In genomic region chr3L:15566484-15566955, dm6 we compare ENCODE assay signal across 4 fruit fly cellular contexts.
TF ChIP-seq lines count a peak whose summit lies in the region.

No protein-coding gene starts in this region.

TF ChIP-seq in whole organism, adult, 20 proteins besides CTCF, POLR2A, EP300 and RAD21 (continued from another document):
- TF ChIP-seq CG33017 (tag; optimal IDR thresholded peaks at IDR 0.05; lab: Kevin White, UChicago) (peak; percentile 87), pad (GFP tag; optimal IDR thresholded peaks at IDR 0.05; lab: Kevin White, UChicago) (peak; percentile 37)
TF ChIP-seq in whole organism, adult: peak in this region for 14.

TF ChIP-seq in whole organism, embryonic, 481 proteins besides CTCF, POLR2A, EP300 and RAD21 (continued from another document and continues in another):
- TF ChIP-seq sens-2 (GFP tag; IDR thresholded peaks at IDR 0.05; lab: Robert Waterston, UW): no peak
- TF ChIP-seq shn (GFP tag; optimal IDR thresholded peaks at IDR 0.05; lab: Kevin White, UChicago): no peak
- no peak for TF ChIP-seq CG8478 (optimal IDR thresholded peaks at IDR 0.05; lab: Kevin White, UChicago)
- TF ChIP-seq CG15011 (GFP tag; optimal IDR thresholded peaks at IDR 0.05; lab: Kevin White, UChicago): peak; percentile 74
- TF ChIP-seq Sry-δ (GFP tag; optimal IDR thresholded peaks at IDR 0.05; lab: Kevin White, UChicago): no peak
- no peak for TF ChIP-seq CG14667 (GFP tag; IDR thresholded peaks at IDR 0.05; lab: Robert Waterston, UW)
- TF ChIP-seq CG6791 (GFP tag; IDR thresholded peaks at IDR 0.05; lab: Robert Waterston, UW; ENCODE audit: partially characterized antibody): peak; percentile 38
- TF ChIP-seq Ets65A (GFP tag; lab: Kevin White, UChicago): peak; percentile 29
- TF ChIP-seq ERR (GFP tag; optimal IDR thresholded peaks at IDR 0.05; lab: Kevin White, UChicago): peak; percentile 7
- peak; percentile 62 for TF ChIP-seq Meics (GFP tag; optimal IDR thresholded peaks at IDR 0.05; lab: Kevin White, UChicago)
- TF ChIP-seq ftz-f1 (GFP tag; optimal IDR thresholded peaks at IDR 0.05; lab: Kevin White, UChicago): peak; percentile 62
- TF ChIP-seq Hmr (GFP tag; optimal IDR thresholded peaks at IDR 0.05; lab: Kevin White, UChicago): peak; percentile 91
- no peak for TF ChIP-seq CG12155 (GFP tag; optimal IDR thresholded peaks at IDR 0.05; lab: Kevin White, UChicago)
- TF ChIP-seq kah (GFP tag; optimal IDR thresholded peaks at IDR 0.05; lab: Kevin White, UChicago): peak; percentile 70
- TF ChIP-seq PHDP (tag; optimal IDR thresholded peaks at IDR 0.05; lab: Kevin White, UChicago): peak; percentile 75
- TF ChIP-seq CG10274 (GFP tag; optimal IDR thresholded peaks at IDR 0.05; lab: Kevin White, UChicago): peak; percentile 45
- no peak for TF ChIP-seq CG30403 (GFP tag; optimal IDR thresholded peaks at IDR 0.05; lab: Kevin White, UChicago)
- peak; percentile 78 for TF ChIP-seq CG12219 (GFP tag; optimal IDR thresholded peaks at IDR 0.05; lab: Kevin White, UChicago)
- TF ChIP-seq pzg (GFP tag; optimal IDR thresholded peaks at IDR 0.05; lab: Kevin White, UChicago): no peak
- TF ChIP-seq Bteb2 (GFP tag; optimal IDR thresholded peaks at IDR 0.05; lab: Kevin White, UChicago): peak; percentile 8
- TF ChIP-seq CG34224 (GFP tag; IDR thresholded peaks at IDR 0.05; lab: Robert Waterston, UW; ENCODE audit: partially characterized antibody): no peak; the same call in 2 of the 3 replicates
- TF ChIP-seq CG13424 (tag; optimal IDR thresholded peaks at IDR 0.05; lab: Kevin White, UChicago): peak; percentile 64
- no peak for TF ChIP-seq pita (GFP tag; optimal IDR thresholded peaks at IDR 0.05; lab: Kevin White, UChicago)
- no peak for TF ChIP-seq h (optimal IDR thresholded peaks at IDR 0.05; lab: Kevin White, UChicago)
- no peak for TF ChIP-seq gem (tag; optimal IDR thresholded peaks at IDR 0.05; lab: Kevin White, UChicago)
- no peak for TF ChIP-seq Hr3 (GFP tag; optimal IDR thresholded peaks at IDR 0.05; lab: Kevin White, UChicago)
- TF ChIP-seq CG11723 (GFP tag; optimal IDR thresholded peaks at IDR 0.05; lab: Kevin White, UChicago): no peak
- peak; percentile 41 for TF ChIP-seq CG12659 (GFP tag; optimal IDR thresholded peaks at IDR 0.05; lab: Kevin White, UChicago)
- no peak for TF ChIP-seq bbx (GFP tag; IDR thresholded peaks at IDR 0.05; lab: Robert Waterston, UW; ENCODE audit: partially characterized antibody)
- no peak for TF ChIP-seq CG30020 (tag; optimal IDR thresholded peaks at IDR 0.05; lab: Kevin White, UChicago)
- peak; percentile 80 for TF ChIP-seq CG1233 (GFP tag; optimal IDR thresholded peaks at IDR 0.05; lab: Kevin White, UChicago)
- no peak for TF ChIP-seq Jarid2 (GFP tag; optimal IDR thresholded peaks at IDR 0.05; lab: Kevin White, UChicago)
- no peak for TF ChIP-seq Aef1 (GFP tag; IDR thresholded peaks at IDR 0.05; lab: Robert Waterston, UW)
- TF ChIP-seq H15 (GFP tag; IDR thresholded peaks at IDR 0.05; lab: Robert Waterston, UW): no peak
- peak; percentile 71 for TF ChIP-seq CG1529 (GFP tag; optimal IDR thresholded peaks at IDR 0.05; lab: Kevin White, UChicago)
- TF ChIP-seq CG8281 (tag; optimal IDR thresholded peaks at IDR 0.05; lab: Kevin White, UChicago): peak; percentile 55
- TF ChIP-seq Ravus (GFP tag; IDR thresholded peaks at IDR 0.05; lab: Robert Waterston, UW): no peak
- TF ChIP-seq zfh1 (GFP tag; IDR thresholded peaks at IDR 0.05; lab: Robert Waterston, UW): peak; percentile 65; the same call in 2 of the 3 replicates
- peak; percentile 22 for TF ChIP-seq Mad (GFP tag; optimal IDR thresholded peaks at IDR 0.05; lab: Kevin White, UChicago)
- peak; percentile 85 for TF ChIP-seq HmgZ (tag; optimal IDR thresholded peaks at IDR 0.05; lab: Kevin White, UChicago)
- TF ChIP-seq ash1 (GFP tag; optimal IDR thresholded peaks at IDR 0.05; lab: Kevin White, UChicago): peak; percentile 52
- no peak for TF ChIP-seq Myb (GFP tag; optimal IDR thresholded peaks at IDR 0.05; lab: Kevin White, UChicago)
- no peak for TF ChIP-seq H2.0 (GFP tag; IDR thresholded peaks at IDR 0.05; lab: Robert Waterston, UW)
- peak in 1 of 3 experiments; percentile 59 for TF ChIP-seq lola (GFP tag; optimal IDR thresholded peaks at IDR 0.05; lab: Kevin White, UChicago)

TF ChIP-seq in whole organism, prepupa, 60 proteins besides CTCF, POLR2A, EP300 and RAD21 (continued from another document):
- TF ChIP-seq CG3032 (tag; optimal IDR thresholded peaks at IDR 0.05; lab: Kevin White, UChicago): no peak
- TF ChIP-seq dsx (GFP tag; optimal IDR thresholded peaks at IDR 0.05; lab: Kevin White, UChicago; ENCODE audit: poor library complexity, severe bottlenecking): no peak
- no peak for TF ChIP-seq Gug (GFP tag; IDR thresholded peaks at IDR 0.05; lab: Robert Waterston, UW)
- TF ChIP-seq CG4318 (GFP tag; optimal IDR thresholded peaks at IDR 0.05; lab: Kevin White, UChicago): no peak
- TF ChIP-seq CG15336 (GFP tag; IDR thresholded peaks at IDR 0.05; lab: Robert Waterston, UW): no peak
- peak; percentile 1 for TF ChIP-seq topi (GFP tag; optimal IDR thresholded peaks at IDR 0.05; lab: Kevin White, UChicago)
- no peak for TF ChIP-seq CG6276 (GFP tag; optimal IDR thresholded peaks at IDR 0.05; lab: Kevin White, UChicago)
- TF ChIP-seq CG8632 (GFP tag; optimal IDR thresholded peaks at IDR 0.05; lab: Kevin White, UChicago): no peak
- TF ChIP-seq CG11902 (GFP tag; optimal IDR thresholded peaks at IDR 0.05; lab: Kevin White, UChicago): no peak
- no peak for TF ChIP-seq CG1621 (tag; optimal IDR thresholded peaks at IDR 0.05; lab: Kevin White, UChicago)
- no peak for TF ChIP-seq Eip93F (GFP tag; optimal IDR thresholded peaks at IDR 0.05; lab: Kevin White, UChicago)
- no peak for TF ChIP-seq CG11762 (GFP tag; optimal IDR thresholded peaks at IDR 0.05; lab: Kevin White, UChicago; ENCODE audit: insufficient read depth)
- no peak for TF ChIP-seq CG31627 (GFP tag; optimal IDR thresholded peaks at IDR 0.05; lab: Kevin White, UChicago)
- TF ChIP-seq net (GFP tag; optimal IDR thresholded peaks at IDR 0.05; lab: Kevin White, UChicago): no peak
- no peak for TF ChIP-seq Eip75B (GFP tag; optimal IDR thresholded peaks at IDR 0.05; lab: Kevin White, UChicago)
- TF ChIP-seq CG10631 (GFP tag; optimal IDR thresholded peaks at IDR 0.05; lab: Kevin White, UChicago): no peak
- TF ChIP-seq Sox102F (GFP tag; optimal IDR thresholded peaks at IDR 0.05; lab: Kevin White, UChicago): no peak
- peak; percentile 13 for TF ChIP-seq CG6854 (GFP tag; optimal IDR thresholded peaks at IDR 0.05; lab: Kevin White, UChicago)
- TF ChIP-seq eg (GFP tag; IDR thresholded peaks at IDR 0.05; lab: Robert Waterston, UW): peak; percentile 6; the same call in 1 of the 3 replicates
- TF ChIP-seq Lpt (GFP tag; optimal IDR thresholded peaks at IDR 0.05; lab: Kevin White, UChicago): no peak
- no peak for TF ChIP-seq CG6808 (GFP tag; optimal IDR thresholded peaks at IDR 0.05; lab: Kevin White, UChicago)
- TF ChIP-seq fd85E (GFP tag; optimal IDR thresholded peaks at IDR 0.05; lab: Kevin White, UChicago): no peak
- no peak for TF ChIP-seq cyc (GFP tag; optimal IDR thresholded peaks at IDR 0.05; lab: Kevin White, UChicago)
- TF ChIP-seq Eip78C (GFP tag; lab: Kevin White, UChicago): peak; percentile 84
- peak; percentile 51 for TF ChIP-seq CG16779 (tag; optimal IDR thresholded peaks at IDR 0.05; lab: Kevin White, UChicago)
- peak; percentile 61; the same call in 2 of the 3 replicates for TF ChIP-seq CG6163 (GFP tag; IDR thresholded peaks at IDR 0.05; lab: Robert Waterston, UW)
- peak; percentile 6 for TF ChIP-seq esn (GFP tag; optimal IDR thresholded peaks at IDR 0.05; lab: Kevin White, UChicago)
- peak; percentile 76 for TF ChIP-seq CG8319 (GFP tag; optimal IDR thresholded peaks at IDR 0.05; lab: Kevin White, UChicago)
- TF ChIP-seq fkh (GFP tag; optimal IDR thresholded peaks at IDR 0.05; lab: Kevin White, UChicago): peak; percentile 100
- no peak for TF ChIP-seq Smox (GFP tag; optimal IDR thresholded peaks at IDR 0.05; lab: Kevin White, UChicago)
- TF ChIP-seq acj6 (GFP tag; optimal IDR thresholded peaks at IDR 0.05; lab: Kevin White, UChicago): no peak
- no peak for TF ChIP-seq Blimp-1 (GFP tag; optimal IDR thresholded peaks at IDR 0.05; lab: Kevin White, UChicago)
- TF ChIP-seq fd59A (GFP tag; optimal IDR thresholded peaks at IDR 0.05; lab: Kevin White, UChicago): no peak
- no peak for TF ChIP-seq Hr38 (GFP tag; optimal IDR thresholded peaks at IDR 0.05; lab: Kevin White, UChicago)
- peak; percentile 65 for TF ChIP-seq svp (GFP tag; lab: Kevin White, UChicago)
- no peak for TF ChIP-seq lz (GFP tag; optimal IDR thresholded peaks at IDR 0.05; lab: Kevin White, UChicago)
- peak; percentile 38 for TF ChIP-seq CG34406 (GFP tag; optimal IDR thresholded peaks at IDR 0.05; lab: Kevin White, UChicago)
- TF ChIP-seq CG7368 (GFP tag; optimal IDR thresholded peaks at IDR 0.05; lab: Kevin White, UChicago): no peak
- TF ChIP-seq CG32006 (GFP tag; optimal IDR thresholded peaks at IDR 0.05; lab: Kevin White, UChicago): no peak

TF ChIP-seq in whole organism, wandering third instar larva, 38 proteins besides CTCF, POLR2A, EP300 and RAD21 (continued from another document):
- TF ChIP-seq pan (optimal IDR thresholded peaks at IDR 0.05; lab: Kevin White, UChicago): no peak
- TF ChIP-seq Mio (GFP tag; optimal IDR thresholded peaks at IDR 0.05; lab: Kevin White, UChicago): no peak
- no peak for TF ChIP-seq Hr78 (GFP tag; optimal IDR thresholded peaks at IDR 0.05; lab: Kevin White, UChicago)
- peak; percentile 66 for TF ChIP-seq h (GFP tag; optimal IDR thresholded peaks at IDR 0.05; lab: Kevin White, UChicago)
- TF ChIP-seq Dif (GFP tag; optimal IDR thresholded peaks at IDR 0.05; lab: Kevin White, UChicago; ENCODE audit: partially characterized antibody): no peak
- no peak for TF ChIP-seq Vsx2 (GFP tag; optimal IDR thresholded peaks at IDR 0.05; lab: Kevin White, UChicago; ENCODE audit: partially characterized antibody)
- no peak for TF ChIP-seq Dfd (GFP tag; optimal IDR thresholded peaks at IDR 0.05; lab: Kevin White, UChicago)
- TF ChIP-seq dmrt93B (GFP tag; optimal IDR thresholded peaks at IDR 0.05; lab: Kevin White, UChicago): no peak
- no peak for TF ChIP-seq ey (GFP tag; optimal IDR thresholded peaks at IDR 0.05; lab: Kevin White, UChicago)
- no peak for TF ChIP-seq fru (GFP tag; optimal IDR thresholded peaks at IDR 0.05; lab: Kevin White, UChicago)
- no peak for TF ChIP-seq Myc (optimal IDR thresholded peaks at IDR 0.05; lab: Kevin White, UChicago)
- peak; percentile 68 for TF ChIP-seq rgr (GFP tag; optimal IDR thresholded peaks at IDR 0.05; lab: Kevin White, UChicago)
- peak; percentile 28 for TF ChIP-seq jim (GFP tag; optimal IDR thresholded peaks at IDR 0.05; lab: Kevin White, UChicago)
- no peak for TF ChIP-seq Hnf4 (GFP tag; optimal IDR thresholded peaks at IDR 0.05; lab: Kevin White, UChicago)
- no peak for TF ChIP-seq HLH106 (tag; optimal IDR thresholded peaks at IDR 0.05; lab: Kevin White, UChicago)
